Worm (Caenorhabditis elegans) whole organism, L1 larva: Measurements from ENCODE around the gene grl-9.

Experiments used
- ama-1 ChIP-seq: fragments of 150-350 bp; optimal IDR thresholded peaks from 2 replicates; lab custom pipeline; 2014
- lin-15B ChIP-seq: fragments of 150-350 bp; sonication (generic microtip); optimal IDR thresholded peaks from 3 replicates; lab custom pipeline; 2014; ENCODE audit warnings: missing biosample characterization, missing genetic modification characterization
- nhr-237 ChIP-seq: fragments of 150-350 bp; optimal IDR thresholded peaks from 2 replicates; lab custom pipeline; 2014; ENCODE audit warnings: missing biosample characterization, missing genetic modification characterization
- unc-62 ChIP-seq: fragments of 150-350 bp; optimal IDR thresholded peaks from 2 replicates; lab custom pipeline; 2014; ENCODE audit warnings: missing biosample characterization, missing genetic modification reagents, missing genetic modification characterization
- unc-98 ChIP-seq: fragments of 200-800 bp; sonication (Bioruptor generic); IDR thresholded peaks from 2 replicates; pipeline ENCODE4 v1.3.6; 2022; ENCODE audit warnings: missing genetic modification characterization, missing compliant biosample characterization
- zag-1 ChIP-seq: fragments of 150-350 bp; optimal IDR thresholded peaks from 2 replicates; lab custom pipeline; 2014; ENCODE audit warnings: missing biosample characterization, missing genetic modification characterization

ce11 chrV:6685963-6686362 is 45.5 kb downstream of the grl-9 start:
- TF ChIP-seq unc-62 (GFP tag; lab: Kevin White, UChicago) (no peak), lin-15B (tag; lab: Kevin White, UChicago) (no peak), unc-98 (no peak), zag-1 (no peak), nhr-237 (tag; lab: Kevin White, UChicago) (no peak), ama-1 (lab: Kevin White, UChicago) (no peak)
